Fruit fly (Drosophila melanogaster): Measurements from ENCODE around the gene RluA-2.

The RluA-2 gene

DNA sequence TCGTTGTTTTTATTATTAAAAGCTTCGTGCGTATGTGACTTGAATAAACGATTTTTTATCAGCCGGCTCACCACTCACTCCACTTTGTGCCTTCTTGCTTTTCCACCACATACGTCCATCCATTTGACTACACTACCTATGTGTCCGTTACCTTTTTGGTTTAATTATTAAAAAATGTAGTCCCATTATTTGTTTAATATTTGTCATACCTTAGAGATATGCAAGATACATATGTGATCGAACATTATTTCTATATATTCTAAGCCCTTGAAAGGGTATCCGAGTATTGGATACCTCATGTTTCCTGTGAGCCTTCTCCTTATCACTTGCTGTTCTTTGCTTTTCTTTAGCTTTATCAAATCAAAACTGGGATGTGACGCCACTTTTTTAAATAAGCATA lies 42.4 kb downstream of the RluA-2 start (continued):
- TF ChIP-seq D (optimal IDR thresholded peaks at IDR 0.05) (no peak), D (GFP tag; optimal IDR thresholded peaks at IDR 0.05) (peak; percentile 10), CG13123 (GFP tag; optimal IDR thresholded peaks at IDR 0.05) (no peak), CG3163 (GFP tag; optimal IDR thresholded peaks at IDR 0.05) (no peak), Nf-YB (GFP tag; optimal IDR thresholded peaks at IDR 0.05) (peak; percentile 18), CG8388 (GFP tag; optimal IDR thresholded peaks at IDR 0.05) (peak; percentile 46), gsb (GFP tag; IDR thresholded peaks at IDR 0.05) (peak; percentile 55), Atf6 (GFP tag; IDR thresholded peaks at IDR 0.05) (peak; percentile 79), Hr39 (optimal IDR thresholded peaks at IDR 0.05) (no peak), CG11504 (tag; optimal IDR thresholded peaks at IDR 0.05) (peak; percentile 76), CG15269 (tag; optimal IDR thresholded peaks at IDR 0.05) (peak; percentile 68), ATbp (GFP tag; optimal IDR thresholded peaks at IDR 0.05) (peak; percentile 54), sd (tag; optimal IDR thresholded peaks at IDR 0.05) (peak; percentile 3), gsb-n (tag; optimal IDR thresholded peaks at IDR 0.05) (peak; percentile 12), fu2 (GFP tag; optimal IDR thresholded peaks at IDR 0.05) (no peak), esg (GFP tag; conservative IDR thresholded peaks at IDR 0.05) (peak; percentile 71), yki (optimal IDR thresholded peaks at IDR 0.05) (no peak), Doc2 (GFP tag; IDR thresholded peaks at IDR 0.05) (no peak), shn (GFP tag; optimal IDR thresholded peaks at IDR 0.05) (no peak), CG30020 (tag; optimal IDR thresholded peaks at IDR 0.05) (no peak), gce (GFP tag; IDR thresholded peaks at IDR 0.05) (no peak), fru (optimal IDR thresholded peaks at IDR 0.05) (no peak), Dip3 (GFP tag; optimal IDR thresholded peaks at IDR 0.05) (no peak), ash1 (GFP tag; optimal IDR thresholded peaks at IDR 0.05) (no peak), E2f2 (GFP tag; IDR thresholded peaks at IDR 0.05) (peak; percentile 45; the same call in 1 of the 2 replicates), danr (GFP tag; IDR thresholded peaks at IDR 0.05) (peak; percentile 57; the same call in 1 of the 2 replicates), CG15514 (GFP tag; optimal IDR thresholded peaks at IDR 0.05) (peak; percentile 54), CG5180 (GFP tag; optimal IDR thresholded peaks at IDR 0.05) (peak; percentile 15), CG18011 (GFP tag; optimal IDR thresholded peaks at IDR 0.05) (peak; percentile 41), dmrt99B (tag; optimal IDR thresholded peaks at IDR 0.05) (peak; percentile 69), org-1 (GFP tag; optimal IDR thresholded peaks at IDR 0.05) (peak; percentile 50), MBD-R2 (GFP tag; IDR thresholded peaks at IDR 0.05) (peak; percentile 30; the same call in 1 of the 2 replicates), Hr78 (GFP tag; optimal IDR thresholded peaks at IDR 0.05) (no peak), Hmr (GFP tag; optimal IDR thresholded peaks at IDR 0.05) (peak; percentile 79), Spps (tag; optimal IDR thresholded peaks at IDR 0.05) (no peak), CG8924 (tag; optimal IDR thresholded peaks at IDR 0.05) (peak; percentile 64), CG16815 (GFP tag; optimal IDR thresholded peaks at IDR 0.05) (no peak), Fer1 (GFP tag; optimal IDR thresholded peaks at IDR 0.05) (peak; percentile 69), Mrtf (GFP tag; IDR thresholded peaks at IDR 0.05) (0 out of 3 replicates have a peak, but pooled peaks have one; percentile 40), Dp (GFP tag; optimal IDR thresholded peaks at IDR 0.05) (no peak), CG17912 (GFP tag; optimal IDR thresholded peaks at IDR 0.05) (no peak), CG4617 (GFP tag; optimal IDR thresholded peaks at IDR 0.05; ENCODE audit: borderline replicate concordance) (no peak), ewg (GFP tag; optimal IDR thresholded peaks at IDR 0.05) (peak; percentile 16), toy (GFP tag; IDR thresholded peaks at IDR 0.05) (no peak), CG2712 (tag; optimal IDR thresholded peaks at IDR 0.05) (peak; percentile 62), pros (GFP tag; optimal IDR thresholded peaks at IDR 0.05) (no peak), Sry-β (GFP tag; optimal IDR thresholded peaks at IDR 0.05) (no peak), pzg (GFP tag; optimal IDR thresholded peaks at IDR 0.05) (no peak), Ravus (GFP tag; IDR thresholded peaks at IDR 0.05) (peak; percentile 4; the same call in 1 of the 2 replicates), Fer2 (tag; optimal IDR thresholded peaks at IDR 0.05) (peak; percentile 35), ac (GFP tag; optimal IDR thresholded peaks at IDR 0.05) (no peak), CG31365 (tag; optimal IDR thresholded peaks at IDR 0.05) (peak; percentile 25)
